Fruit fly (Drosophila melanogaster) whole organism, embryonic: Measurements from ENCODE around the gene mus301.

ENCODE experiments used
- Atf-2 ChIP-seq: fragments of 200-800 bp; sonication (Bioruptor generic); optimal IDR thresholded peaks from 2 replicates; lab custom pipeline; 2016; ENCODE audit warnings: missing biosample characterization, missing genetic modification characterization
- B-H1 ChIP-seq: fragments of 200-800 bp; sonication (Bioruptor generic); IDR thresholded peaks from 3 replicates; pipeline ENCODE4 v1.3.6; 2022; ENCODE audit warnings: missing biosample characterization, missing genetic modification characterization
- B-H2 ChIP-seq: fragments of 200-800 bp; sonication (Bioruptor generic); optimal IDR thresholded peaks from 2 replicates; lab custom pipeline; 2018; ENCODE audit warnings: missing biosample characterization, mild to moderate bottlenecking, missing genetic modification characterization
- CG10209 ChIP-seq: fragments of 200-800 bp; sonication (Bioruptor generic); optimal IDR thresholded peaks from 3 replicates; lab custom pipeline; 2017; ENCODE audit warnings: missing biosample characterization, mild to moderate bottlenecking, missing genetic modification characterization, missing genetic modification reagents
- CG10565 ChIP-seq: fragments of 200-800 bp; sonication (Bioruptor generic); optimal IDR thresholded peaks from 3 replicates; lab custom pipeline; 2016; ENCODE audit warnings: missing biosample characterization, mild to moderate bottlenecking, missing genetic modification characterization
- CG11560 ChIP-seq: fragments of 200-800 bp; sonication (Bioruptor generic); IDR thresholded peaks from 3 replicates; pipeline ENCODE4 v1.3.6; 2022; ENCODE audit warnings: missing biosample characterization, missing genetic modification characterization
- CG11695 ChIP-seq: fragments of 200-800 bp; sonication (Bioruptor generic); IDR thresholded peaks from 3 replicates; pipeline ENCODE4 v1.3.6; 2022; ENCODE audit warnings: missing biosample characterization, missing genetic modification characterization
- CG12659 ChIP-seq: fragments of 200-800 bp; sonication (Bioruptor generic); optimal IDR thresholded peaks from 3 replicates; lab custom pipeline; 2017; ENCODE audit warnings: mild to moderate bottlenecking, missing biosample characterization, missing genetic modification reagents, missing genetic modification characterization
- CG13424 ChIP-seq: fragments of 200-800 bp; sonication (Bioruptor generic); optimal IDR thresholded peaks from 2 replicates; lab custom pipeline; 2019; ENCODE audit warnings: missing biosample characterization, mild to moderate bottlenecking, missing genetic modification characterization, moderate library complexity
- CG14014 ChIP-seq: fragments of 200-800 bp; sonication (Bioruptor generic); IDR thresholded peaks from 2 replicates; pipeline ENCODE4 v1.3.6; 2022; ENCODE audit warnings: missing biosample characterization, missing genetic modification characterization
- CG14050 ChIP-seq: fragments of 200-800 bp; sonication (Bioruptor generic); IDR thresholded peaks from 3 replicates; pipeline ENCODE4 v1.3.6; 2022; ENCODE audit warnings: missing biosample characterization, missing genetic modification characterization
- CG2202 ChIP-seq: fragments of 200-800 bp; sonication (Bioruptor generic); optimal IDR thresholded peaks from 2 replicates; lab custom pipeline; 2018; ENCODE audit warnings: missing biosample characterization, mild to moderate bottlenecking, missing genetic modification characterization
- CG3407 ChIP-seq: fragments of 200-800 bp; sonication (Bioruptor generic); optimal IDR thresholded peaks from 2 replicates; lab custom pipeline; 2018; ENCODE audit warnings: missing biosample characterization, mild to moderate bottlenecking, missing genetic modification characterization
- CG34376 ChIP-seq: fragments of 200-800 bp; sonication (Bioruptor generic); optimal IDR thresholded peaks from 2 replicates; lab custom pipeline; 2018; ENCODE audit warnings: missing biosample characterization, mild to moderate bottlenecking, missing genetic modification characterization
- CG34422 ChIP-seq: fragments of 200-800 bp; sonication (Bioruptor generic); IDR thresholded peaks from 3 replicates; pipeline ENCODE4 v1.3.6; 2022; ENCODE audit warnings: missing biosample characterization, missing genetic modification characterization
- CG4328 ChIP-seq: fragments of 200-800 bp; sonication (Bioruptor generic); optimal IDR thresholded peaks from 3 replicates; lab custom pipeline; 2017; ENCODE audit warnings: missing biosample characterization, missing genetic modification reagents, missing genetic modification characterization
- CG4404 ChIP-seq: fragments of 200-800 bp; sonication (Bioruptor generic); IDR thresholded peaks from 2 replicates; pipeline ENCODE4 v1.3.6; 2022; ENCODE audit warnings: missing biosample characterization, missing genetic modification characterization
- CG4854 ChIP-seq: fragments of 200-800 bp; sonication (Bioruptor generic); optimal IDR thresholded peaks from 2 replicates; lab custom pipeline; 2016; ENCODE audit warnings: missing biosample characterization, missing genetic modification characterization, inconsistent platforms
- CG8089 ChIP-seq: fragments of 200-800 bp; sonication (Bioruptor generic); optimal IDR thresholded peaks from 3 replicates; lab custom pipeline; 2016; ENCODE audit warnings: missing biosample characterization, missing genetic modification characterization
- CG8281 ChIP-seq: fragments of 200-800 bp; sonication (Bioruptor generic); optimal IDR thresholded peaks from 2 replicates; lab custom pipeline; 2018; ENCODE audit warnings: missing biosample characterization, mild to moderate bottlenecking, missing genetic modification characterization, moderate library complexity
- GATAe ChIP-seq: fragments of 200-800 bp; sonication (Bioruptor generic); conservative IDR thresholded peaks from 2 replicates; pipeline ENCODE4 v1.3.6; 2022; ENCODE audit warnings: missing biosample characterization, missing genetic modification characterization
- HLHmδ ChIP-seq: fragments of 200-800 bp; sonication (Bioruptor generic); optimal IDR thresholded peaks from 2 replicates; lab custom pipeline; 2018; ENCODE audit warnings: missing biosample characterization, mild to moderate bottlenecking, missing genetic modification characterization, moderate library complexity
- Hr78 ChIP-seq, 2 experiments: fragments of 200-800 bp in 1 of 2; fragments of >200 bp in 1 of 2; sonication (Bioruptor generic) in 1 of 2; optimal IDR thresholded peaks; 2 replicates each; lab custom pipeline; 2017 to 2019; ENCODE audit warnings: missing biosample characterization in 2 of 2, missing genetic modification characterization in 2 of 2, mild to moderate bottlenecking in 1 of 2, moderate library complexity in 1 of 2
- NC2β ChIP-seq: fragments of 200-800 bp; sonication (Bioruptor generic); optimal IDR thresholded peaks from 2 replicates; lab custom pipeline; 2016; ENCODE audit warnings: missing biosample characterization, missing genetic modification characterization
- Nf-YA ChIP-seq: fragments of 200-800 bp; sonication (Bioruptor generic); IDR thresholded peaks from 2 replicates; pipeline ENCODE4 v1.3.6; 2022; ENCODE audit warnings: missing biosample characterization, missing genetic modification characterization
- Rx ChIP-seq: fragments of 200-800 bp; sonication (Bioruptor generic); IDR thresholded peaks from 2 replicates; pipeline ENCODE4 v1.3.6; 2022; ENCODE audit warnings: missing biosample characterization, missing genetic modification characterization
- al ChIP-seq: fragments of 200-800 bp; sonication (Bioruptor generic); IDR thresholded peaks from 2 replicates; pipeline ENCODE4 v1.3.6; 2022; ENCODE audit warnings: missing biosample characterization, missing genetic modification characterization
- amos ChIP-seq: fragments of 200-800 bp; sonication (Bioruptor generic); IDR thresholded peaks from 2 replicates; pipeline ENCODE4 v1.3.6; 2022; ENCODE audit warnings: missing biosample characterization, missing genetic modification characterization; ENCODE audit not compliant: partially characterized antibody
- bigmax ChIP-seq: fragments of 200-800 bp; sonication (Bioruptor generic); optimal IDR thresholded peaks from 2 replicates; lab custom pipeline; 2018; ENCODE audit warnings: missing biosample characterization, mild to moderate bottlenecking, missing genetic modification characterization
- chn ChIP-seq: fragments of 200-800 bp; sonication (Bioruptor generic); optimal IDR thresholded peaks from 2 replicates; lab custom pipeline; 2016; ENCODE audit warnings: missing biosample characterization, missing genetic modification characterization
- ci ChIP-seq: fragments of 200-800 bp; sonication (Bioruptor generic); IDR thresholded peaks from 3 replicates; pipeline ENCODE4 v1.3.6; 2022; ENCODE audit warnings: missing biosample characterization, missing genetic modification characterization
- dm ChIP-seq: fragments of 200-800 bp; sonication (Bioruptor generic); optimal IDR thresholded peaks from 3 replicates; lab custom pipeline; 2016; ENCODE audit warnings: missing biosample characterization, missing genetic modification characterization
- dmrt99B ChIP-seq: fragments of 200-800 bp; sonication (Bioruptor generic); optimal IDR thresholded peaks from 2 replicates; lab custom pipeline; 2018; ENCODE audit warnings: missing biosample characterization, mild to moderate bottlenecking, missing genetic modification characterization, moderate library complexity
- en ChIP-seq: fragments of 200-800 bp; sonication (Bioruptor generic); optimal IDR thresholded peaks from 2 replicates; lab custom pipeline; 2016; ENCODE audit warnings: missing biosample characterization, missing genetic modification characterization
- gfzf ChIP-seq: fragments of 200-800 bp; sonication (Bioruptor generic); optimal IDR thresholded peaks from 2 replicates; lab custom pipeline; 2016; ENCODE audit warnings: missing biosample characterization, mild to moderate bottlenecking, missing genetic modification characterization, moderate library complexity
- kah ChIP-seq: fragments of 200-800 bp; sonication (Bioruptor generic); optimal IDR thresholded peaks from 2 replicates; lab custom pipeline; 2018; ENCODE audit warnings: missing biosample characterization, mild to moderate bottlenecking, missing genetic modification characterization
- mld ChIP-seq: fragments of 200-800 bp; sonication (Bioruptor generic); IDR thresholded peaks from 3 replicates; pipeline ENCODE4 v1.3.6; 2022; ENCODE audit warnings: missing biosample characterization, missing genetic modification characterization; ENCODE audit not compliant: partially characterized antibody
- nmo ChIP-seq: fragments of 200-800 bp; sonication (Bioruptor generic); optimal IDR thresholded peaks from 2 replicates; lab custom pipeline; 2018; ENCODE audit warnings: missing biosample characterization, mild to moderate bottlenecking, missing genetic modification characterization, moderate library complexity
- pnt ChIP-seq: fragments of 200-800 bp; sonication (Bioruptor generic); optimal IDR thresholded peaks from 3 replicates; lab custom pipeline; 2016; ENCODE audit warnings: missing biosample characterization, missing genetic modification characterization
- sens-2 ChIP-seq: fragments of 200-800 bp; sonication (Bioruptor generic); IDR thresholded peaks from 2 replicates; pipeline ENCODE4 v1.3.6; 2022; ENCODE audit warnings: missing biosample characterization, missing genetic modification characterization
- shn ChIP-seq: fragments of 200-800 bp; sonication (Bioruptor generic); optimal IDR thresholded peaks from 3 replicates; lab custom pipeline; 2016; ENCODE audit warnings: missing biosample characterization, missing genetic modification characterization
- sima ChIP-seq: fragments of 200-800 bp; sonication (Bioruptor generic); optimal IDR thresholded peaks from 2 replicates; lab custom pipeline; 2016; ENCODE audit warnings: missing biosample characterization, missing genetic modification characterization
- slbo ChIP-seq: fragments of 200-800 bp; sonication (Bioruptor generic); IDR thresholded peaks from 2 replicates; pipeline ENCODE4 v1.3.6; 2022; ENCODE audit warnings: missing biosample characterization, missing genetic modification characterization
- sug ChIP-seq: fragments of 200-800 bp; optimal IDR thresholded peaks from 2 replicates; lab custom pipeline; 2019; ENCODE audit warnings: missing biosample characterization, mild to moderate bottlenecking, missing genetic modification characterization, moderate library complexity
- unpg ChIP-seq: fragments of 200-800 bp; sonication (Bioruptor generic); optimal IDR thresholded peaks from 3 replicates; lab custom pipeline; 2018; ENCODE audit warnings: missing biosample characterization, mild to moderate bottlenecking, missing genetic modification characterization, moderate library complexity
- vvl ChIP-seq: fragments of 200-800 bp; sonication (Bioruptor generic); IDR thresholded peaks from 2 replicates; pipeline ENCODE4 v1.3.6; 2022; ENCODE audit warnings: missing biosample characterization, missing genetic modification characterization
- yki ChIP-seq: fragments of >200 bp; optimal IDR thresholded peaks from 3 replicates; lab custom pipeline; 2018
- zen2 ChIP-seq: fragments of 200-800 bp; sonication (Bioruptor generic); IDR thresholded peaks from 3 replicates; pipeline ENCODE4 v1.3.6; 2022; ENCODE audit warnings: missing biosample characterization, missing genetic modification characterization; ENCODE audit not compliant: partially characterized antibody

Gene mus301

DNA sequence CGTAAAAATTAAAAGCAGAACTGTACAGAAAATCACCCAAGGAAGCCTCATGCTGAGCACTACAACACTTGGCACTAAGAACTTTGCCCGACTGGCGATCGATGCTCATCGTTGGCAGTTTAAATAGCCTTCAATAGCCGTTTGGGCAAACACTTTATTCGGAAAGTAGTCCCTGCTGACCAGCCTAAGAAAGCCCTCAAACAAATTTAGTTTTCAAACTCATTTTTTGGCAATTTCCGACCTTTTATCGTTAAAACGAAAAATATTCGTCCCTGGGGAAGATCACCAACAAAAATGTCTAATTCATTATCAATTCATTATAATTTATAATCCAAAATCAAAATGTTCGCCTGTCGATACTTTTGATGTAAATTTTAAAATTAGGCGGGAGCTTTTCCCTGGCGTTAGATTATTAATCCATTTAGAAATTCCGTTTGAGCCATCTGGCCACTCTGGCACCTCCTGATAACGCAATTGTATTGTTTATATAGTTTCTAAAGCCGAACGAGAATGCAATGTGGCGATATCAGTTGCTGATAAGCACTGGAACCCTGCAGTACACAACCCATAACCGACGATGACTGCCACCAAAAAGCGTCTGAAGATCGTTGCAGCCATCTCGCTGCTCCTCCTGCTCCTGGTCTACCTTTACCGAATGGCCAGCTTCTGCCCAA lies 43.0 kb downstream of the mus301 start, which contains the start of the genes mthl7 and Uxs (continued):
- TF ChIP-seq bigmax = peak; percentile 55
- no peak for TF ChIP-seq HLHmδ (GFP tag; lab: Kevin White, UChicago)
- no peak for TF ChIP-seq dm (GFP tag; lab: Kevin White, UChicago)
- TF ChIP-seq chn (GFP tag; lab: Kevin White, UChicago) = no peak
- TF ChIP-seq CG11560 (tag; lab: Robert Waterston, UW) = no peak
- no peak for TF ChIP-seq CG10565 (GFP tag; lab: Kevin White, UChicago)
- peak; percentile 4 for TF ChIP-seq sug (tag; lab: Kevin White, UChicago)
- TF ChIP-seq unpg = no peak
- peak; percentile 1 for TF ChIP-seq CG34376 (GFP tag; lab: Kevin White, UChicago)
- no peak for TF ChIP-seq CG4328 (GFP tag; lab: Kevin White, UChicago)
- no peak for TF ChIP-seq sima (GFP tag; lab: Kevin White, UChicago)
- TF ChIP-seq al = no peak
- TF ChIP-seq gfzf (GFP tag; lab: Kevin White, UChicago) = peak; percentile 84
- TF ChIP-seq CG14014 = no peak
- peak; percentile 72 for TF ChIP-seq GATAe
- TF ChIP-seq CG13424 (tag; lab: Kevin White, UChicago) = no peak
- TF ChIP-seq mld (GFP tag; lab: Robert Waterston, UW) = no peak
- peak; percentile 30; the same call in 1 of the 2 replicates for TF ChIP-seq amos (GFP tag; lab: Robert Waterston, UW)
- no peak for TF ChIP-seq CG8281
- TF ChIP-seq Atf-2 (GFP tag; lab: Kevin White, UChicago) = no peak
- no peak for TF ChIP-seq yki (lab: Kevin White, UChicago)
- TF ChIP-seq B-H1 (GFP tag; lab: Robert Waterston, UW) = no peak
- no peak for TF ChIP-seq ci (GFP tag; lab: Robert Waterston, UW)
- 0 out of 2 replicates have a peak, but pooled peaks have one; percentile 10 for TF ChIP-seq vvl (GFP tag; lab: Robert Waterston, UW)
- TF ChIP-seq CG11695 (GFP tag; lab: Robert Waterston, UW) = no peak
- no peak for TF ChIP-seq sens-2 (GFP tag; lab: Robert Waterston, UW)
- no peak for TF ChIP-seq kah (GFP tag; lab: Kevin White, UChicago)
- TF ChIP-seq pnt (GFP tag; lab: Kevin White, UChicago) = no peak
- no peak for TF ChIP-seq en (GFP tag; lab: Kevin White, UChicago)
- TF ChIP-seq CG4854 = no peak

DNA sequence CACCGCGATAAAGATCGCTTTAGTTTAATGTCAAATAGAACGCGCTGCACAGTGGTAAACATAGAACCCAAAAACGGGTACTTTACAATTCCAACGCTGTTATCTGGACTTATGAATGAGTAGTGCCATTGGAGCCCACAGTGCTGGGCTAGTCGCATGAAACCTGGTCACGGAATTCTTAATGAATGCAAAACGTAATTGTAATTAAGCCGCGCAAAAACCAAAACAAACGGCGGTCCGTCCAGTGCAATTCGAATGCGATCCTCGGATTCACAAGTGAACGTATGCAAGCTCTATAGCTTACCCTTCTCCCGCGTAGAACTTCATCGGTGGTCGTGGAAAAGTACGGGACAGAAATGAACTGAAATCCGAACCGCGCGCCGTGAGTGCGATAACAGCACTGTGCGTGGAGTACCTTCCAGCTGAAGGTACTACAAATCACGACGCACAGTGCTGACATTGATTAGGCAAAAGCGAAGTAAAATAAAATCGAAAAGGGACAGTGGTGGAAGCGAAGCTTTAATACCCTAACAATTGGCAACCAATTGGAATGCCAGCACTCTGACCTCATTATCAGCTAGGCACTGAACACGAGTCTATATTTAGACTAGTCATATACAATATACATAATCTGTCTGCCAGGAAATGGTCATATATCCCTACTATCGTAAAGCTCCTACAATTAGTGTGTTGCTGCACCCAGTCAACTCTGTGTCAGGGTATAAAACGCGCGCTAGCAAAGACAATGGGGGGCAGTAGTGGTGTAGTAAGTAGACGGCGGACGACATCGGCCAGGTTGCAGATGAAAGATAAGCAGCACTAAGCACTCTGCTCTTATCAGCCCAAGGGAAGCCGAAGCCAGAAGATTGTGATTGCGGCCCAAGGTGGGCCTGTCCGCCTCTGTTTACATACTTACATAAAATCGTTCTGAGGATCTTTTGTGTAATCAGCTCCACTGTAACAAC lies 47.9 kb downstream of the mus301 start:
- TF ChIP-seq nmo (GFP tag; lab: Kevin White, UChicago) = peak; percentile 37
- TF ChIP-seq CG10209 = peak; percentile 55
- TF ChIP-seq CG3407 (GFP tag; lab: Kevin White, UChicago) = no peak
- TF ChIP-seq CG11560 (tag; lab: Robert Waterston, UW) = no peak
- TF ChIP-seq CG2202 = no peak
- TF ChIP-seq B-H2 (GFP tag; lab: Kevin White, UChicago) = no peak
- TF ChIP-seq CG8089 (GFP tag; lab: Kevin White, UChicago) = peak; percentile 35
- TF ChIP-seq Nf-YA (GFP tag; lab: Robert Waterston, UW) = no peak
- 0 out of 3 replicates have a peak, but pooled peaks have one; percentile 16 for TF ChIP-seq CG14050 (GFP tag; lab: Robert Waterston, UW)
- TF ChIP-seq Hr78 (GFP tag; optimal IDR thresholded peaks at IDR 0.05; lab: Kevin White, UChicago) = peak in 1 of 2 experiments; percentile 60
- TF ChIP-seq Rx = no peak
- TF ChIP-seq shn (GFP tag; lab: Kevin White, UChicago) = peak; percentile 65
- no peak for TF ChIP-seq CG10565 (GFP tag; lab: Kevin White, UChicago)
- no peak for TF ChIP-seq NC2β
- TF ChIP-seq CG4404 (GFP tag; lab: Robert Waterston, UW) = no peak
- peak; percentile 69 for TF ChIP-seq slbo (GFP tag; lab: Robert Waterston, UW)
- TF ChIP-seq CG34422 (GFP tag; lab: Robert Waterston, UW) = peak; percentile 54; the same call in 2 of the 3 replicates
- no peak for TF ChIP-seq zen2
- peak; percentile 33 for TF ChIP-seq CG12659 (GFP tag; lab: Kevin White, UChicago)
- no peak for TF ChIP-seq dmrt99B (tag; lab: Kevin White, UChicago)
